Fruit fly (Drosophila melanogaster): ENCODE results near the gene dsh.

dsh gene

DNA sequence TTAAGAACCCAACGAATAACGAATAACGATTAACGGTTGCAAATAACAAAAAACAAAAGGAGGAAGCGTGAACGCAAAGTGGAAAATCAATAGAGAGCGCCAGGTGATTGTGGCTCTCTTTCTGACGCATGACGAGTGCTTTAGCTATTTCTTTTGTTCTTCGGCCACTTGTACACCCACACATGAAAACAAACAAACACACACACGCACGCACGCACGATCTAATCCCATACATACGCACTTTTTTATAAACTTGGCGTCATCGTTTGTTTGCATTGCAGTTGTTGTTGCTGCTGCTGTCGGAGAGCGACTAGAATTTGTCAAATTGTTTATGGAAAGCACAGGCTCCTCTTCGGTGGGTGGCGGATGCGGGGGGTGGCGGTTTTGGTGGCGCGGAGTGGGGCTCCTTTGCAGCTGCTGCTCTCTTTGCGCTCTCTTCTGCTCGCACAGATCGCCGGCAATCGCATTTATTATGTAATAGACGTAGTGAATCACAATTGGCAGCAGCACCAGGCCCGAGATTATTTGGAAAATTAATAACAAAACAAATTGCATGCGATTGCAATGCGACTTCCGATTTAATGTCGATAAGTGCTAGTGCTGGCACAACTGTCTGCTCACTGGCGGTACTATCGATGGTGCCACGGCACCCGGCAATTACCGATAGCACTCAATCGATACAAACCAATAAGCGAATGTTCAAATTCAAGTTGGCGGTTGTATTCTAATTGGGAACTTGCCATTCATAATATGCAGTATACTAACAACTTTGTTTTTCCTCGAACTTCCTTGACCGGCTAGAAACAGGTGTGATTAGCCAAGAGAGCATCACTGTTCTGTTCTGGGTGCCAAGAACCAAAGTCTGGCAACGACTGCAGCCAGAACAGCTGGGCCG, 16.5 kb upstream of the dsh start (continued):
- TF ChIP-seq vri (GFP tag; optimal IDR thresholded peaks at IDR 0.05) (peak; percentile 41), CG15336 (GFP tag; IDR thresholded peaks at IDR 0.05) (no peak), Ets21C (GFP tag; optimal IDR thresholded peaks at IDR 0.05) (peak; percentile 37), CG6276 (GFP tag; optimal IDR thresholded peaks at IDR 0.05) (peak; percentile 20), CG34406 (GFP tag; optimal IDR thresholded peaks at IDR 0.05) (no peak), CG1621 (tag; optimal IDR thresholded peaks at IDR 0.05) (no peak), Lpt (GFP tag; optimal IDR thresholded peaks at IDR 0.05) (no peak), eg (GFP tag; IDR thresholded peaks at IDR 0.05) (no peak), Hr39 (GFP tag; optimal IDR thresholded peaks at IDR 0.05) (peak; percentile 63), Hr4 (GFP tag; optimal IDR thresholded peaks at IDR 0.05) (peak; percentile 1), Eip75B (GFP tag; optimal IDR thresholded peaks at IDR 0.05) (peak; percentile 5), CG11902 (GFP tag; optimal IDR thresholded peaks at IDR 0.05) (no peak), Smox (GFP tag; optimal IDR thresholded peaks at IDR 0.05) (peak; percentile 32), OdsH (GFP tag; optimal IDR thresholded peaks at IDR 0.05) (peak; percentile 45), CG6792 (GFP tag; optimal IDR thresholded peaks at IDR 0.05) (peak; percentile 20), CG8319 (GFP tag; optimal IDR thresholded peaks at IDR 0.05) (no peak), Gug (GFP tag; IDR thresholded peaks at IDR 0.05) (0 out of 2 replicates have a peak, but pooled peaks have one; percentile 8), Blimp-1 (GFP tag; optimal IDR thresholded peaks at IDR 0.05) (no peak), svp (GFP tag) (peak; percentile 82), salr (GFP tag; optimal IDR thresholded peaks at IDR 0.05) (no peak), Eip78C (GFP tag) (peak; percentile 53)

- no peak for TF ChIP-seq Hr38 (GFP tag; optimal IDR thresholded peaks at IDR 0.05)
- no peak for TF ChIP-seq CG10631 (GFP tag; optimal IDR thresholded peaks at IDR 0.05)
- TF ChIP-seq eg (GFP tag; IDR thresholded peaks at IDR 0.05) = peak; percentile 64; the same call in 2 of the 3 replicates
- peak; percentile 31 for TF ChIP-seq CG9139 (GFP tag; optimal IDR thresholded peaks at IDR 0.05)
- TF ChIP-seq fkh (GFP tag; optimal IDR thresholded peaks at IDR 0.05) = peak; percentile 3
- peak; percentile 92 for TF ChIP-seq dsx (GFP tag; optimal IDR thresholded peaks at IDR 0.05; ENCODE audit: poor library complexity, severe bottlenecking)
- TF ChIP-seq CG6276 (GFP tag; optimal IDR thresholded peaks at IDR 0.05) = peak; percentile 59
- TF ChIP-seq CG6163 (GFP tag; IDR thresholded peaks at IDR 0.05) = peak; percentile 67
- TF ChIP-seq Hr4 (GFP tag; optimal IDR thresholded peaks at IDR 0.05) = peak; percentile 26
- no peak for TF ChIP-seq CG7368 (GFP tag; optimal IDR thresholded peaks at IDR 0.05)
Measured at dm6 chrX:11339868-11340548, 15.7 kb upstream of the dsh start, which contains the start of the genes CG34348 and Kap3. Gene CG34348, plus strand, starts transcription at chrX:11339873. Gene Kap3, minus strand, starts transcription at chrX:11340084.

DNA sequence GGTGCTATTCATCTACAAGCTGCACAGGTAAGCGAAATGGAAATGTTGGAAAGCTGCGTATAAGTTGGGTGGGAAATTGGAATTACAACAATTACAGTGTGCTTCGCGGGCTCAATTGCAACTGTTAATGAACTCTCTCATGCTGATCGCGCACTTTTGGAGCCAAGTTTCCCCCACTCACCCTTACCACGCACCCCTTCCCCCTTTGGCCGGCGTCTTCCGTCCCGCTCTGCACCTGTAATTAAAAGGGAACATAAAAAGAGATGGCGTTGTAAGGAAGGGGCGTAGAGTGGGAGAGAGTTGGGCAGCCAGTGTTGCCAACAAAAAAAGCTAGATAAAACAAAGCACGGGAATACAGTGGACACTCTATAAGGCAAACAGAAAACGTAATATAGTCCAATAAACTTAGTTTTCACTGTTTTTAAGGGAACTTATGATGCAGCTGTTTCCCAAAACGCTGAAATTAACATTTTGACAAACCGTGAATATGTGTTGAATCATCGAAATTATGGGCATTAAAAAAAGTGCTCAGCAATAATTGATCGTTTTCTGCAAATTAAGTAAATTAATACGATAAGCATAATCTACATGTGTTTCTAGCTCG, 14.9 kb upstream of the dsh start:
- TF ChIP-seq cyc (GFP tag; optimal IDR thresholded peaks at IDR 0.05) = no peak
- TF ChIP-seq CG11294 (GFP tag; IDR thresholded peaks at IDR 0.05) = no peak
- TF ChIP-seq CG3032 (tag; optimal IDR thresholded peaks at IDR 0.05) = peak; percentile 22
- peak; percentile 17; the same call in 1 of the 2 replicates for TF ChIP-seq CG15336 (GFP tag; IDR thresholded peaks at IDR 0.05)
- peak; percentile 35 for TF ChIP-seq OdsH (GFP tag; optimal IDR thresholded peaks at IDR 0.05)
- peak in 1 of 2 experiments; percentile 11 for TF ChIP-seq ss (GFP tag; optimal IDR thresholded peaks at IDR 0.05)
- TF ChIP-seq CG3919 (GFP tag; optimal IDR thresholded peaks at IDR 0.05) = peak; percentile 52
- peak in 1 of 2 experiments; percentile 15 for TF ChIP-seq salr (GFP tag; optimal IDR thresholded peaks at IDR 0.05)
- TF ChIP-seq CG10669 (GFP tag; optimal IDR thresholded peaks at IDR 0.05) = no peak
- peak; percentile 4 for TF ChIP-seq Met (GFP tag; optimal IDR thresholded peaks at IDR 0.05)
- peak; percentile 34 for TF ChIP-seq Hr39 (GFP tag; optimal IDR thresholded peaks at IDR 0.05)
- TF ChIP-seq CG6792 (GFP tag; optimal IDR thresholded peaks at IDR 0.05) = peak; percentile 37
- TF ChIP-seq acj6 (GFP tag; optimal IDR thresholded peaks at IDR 0.05) = peak; percentile 39
- peak; percentile 17 for TF ChIP-seq Eip75B (GFP tag; optimal IDR thresholded peaks at IDR 0.05)
- peak; percentile 14 for TF ChIP-seq CG10631 (GFP tag; optimal IDR thresholded peaks at IDR 0.05)
- TF ChIP-seq CG4318 (GFP tag; optimal IDR thresholded peaks at IDR 0.05) = no peak
- TF ChIP-seq esn (GFP tag; optimal IDR thresholded peaks at IDR 0.05) = peak; percentile 28
- TF ChIP-seq Sox14 (GFP tag; optimal IDR thresholded peaks at IDR 0.05) = peak; percentile 4
- peak; percentile 29 for TF ChIP-seq CG31627 (GFP tag; optimal IDR thresholded peaks at IDR 0.05)
- TF ChIP-seq topi (GFP tag; optimal IDR thresholded peaks at IDR 0.05) = peak; percentile 26
- peak; percentile 63 for TF ChIP-seq Eip78C (GFP tag)
- peak; percentile 43 for TF ChIP-seq achi (GFP tag; optimal IDR thresholded peaks at IDR 0.05)
- TF ChIP-seq CG6854 (GFP tag; optimal IDR thresholded peaks at IDR 0.05) = no peak
- peak; percentile 5 for TF ChIP-seq Sox15 (GFP tag; optimal IDR thresholded peaks at IDR 0.05)
- TF ChIP-seq Hr38 (GFP tag; optimal IDR thresholded peaks at IDR 0.05) = no peak
